Worm (Caenorhabditis elegans) whole organism, L2 larva: ENCODE measurements around the gene F23D12.3.

ENCODE experiments used
- ama-1 ChIP-seq: fragments of 150-350 bp; optimal IDR thresholded peaks from 2 replicates; lab custom pipeline; 2018; ENCODE audit warnings: inconsistent platforms
- blmp-1 ChIP-seq: sonication (generic microtip); optimal IDR thresholded peaks from 2 replicates; lab custom pipeline; 2017; ENCODE audit warnings: missing genetic modification characterization, mild to moderate bottlenecking, missing compliant biosample characterization, antibody characterized with exemption, moderate library complexity; ENCODE audit not compliant: insufficient read depth
- elt-1 ChIP-seq: fragments of 150-350 bp; optimal IDR thresholded peaks from 2 replicates; lab custom pipeline; 2014; ENCODE audit warnings: missing biosample characterization, missing genetic modification characterization
- nhr-12 ChIP-seq: fragments of 150-350 bp; optimal IDR thresholded peaks from 2 replicates; lab custom pipeline; 2014; ENCODE audit warnings: missing biosample characterization, missing genetic modification characterization
- nhr-129 ChIP-seq: fragments of 150-350 bp; optimal IDR thresholded peaks from 2 replicates; lab custom pipeline; 2014; ENCODE audit warnings: missing biosample characterization, missing genetic modification characterization
- snpc-4 ChIP-seq: fragments of 150-350 bp; optimal IDR thresholded peaks from 2 replicates; lab custom pipeline; 2014; ENCODE audit warnings: missing biosample characterization, missing genetic modification characterization

DNA sequence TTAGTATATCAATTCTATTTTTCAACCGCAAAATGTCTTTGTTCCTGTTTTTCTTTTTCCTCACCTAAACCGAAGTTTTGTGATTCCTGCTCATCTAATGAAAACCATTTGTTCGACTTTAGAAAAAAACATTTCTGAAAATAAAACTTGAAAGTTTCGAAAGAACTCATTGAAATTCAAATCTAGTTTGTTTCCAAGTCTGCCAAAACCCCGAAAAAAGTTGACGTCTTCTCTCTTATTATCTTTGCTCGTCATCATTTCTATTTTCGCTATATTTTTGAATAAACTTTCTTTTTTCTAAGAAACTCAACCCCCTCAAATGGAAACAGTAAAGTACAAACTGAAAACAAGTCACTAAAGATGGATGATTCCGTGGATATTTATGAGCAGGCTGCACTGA, 36.6 kb upstream of the F23D12.3 start, which contains the start of gene frpr-17:
- TF ChIP-seq snpc-4 (tag; lab: Kevin White, UChicago): no peak
- no peak for TF ChIP-seq nhr-129 (tag; lab: Kevin White, UChicago)
- TF ChIP-seq ama-1 (lab: Kevin White, UChicago): no peak
- no peak for TF ChIP-seq elt-1
- TF ChIP-seq blmp-1 (tag; lab: Kevin White, UChicago): no peak
- no peak for TF ChIP-seq nhr-12
